Fruit fly (Drosophila melanogaster) whole organism, prepupa: Measurements from ENCODE around the gene CG14014.

Source experiments
- Blimp-1 ChIP-seq: fragments of 200-800 bp; sonication (Bioruptor generic); optimal IDR thresholded peaks from 3 replicates; lab custom pipeline; 2017; ENCODE audit warnings: missing biosample characterization, missing genetic modification characterization, mild to moderate bottlenecking, moderate library complexity, missing genetic modification reagents
- CG10669 ChIP-seq: fragments of 200-800 bp; sonication (Bioruptor generic); optimal IDR thresholded peaks from 3 replicates; lab custom pipeline; 2018; ENCODE audit warnings: missing biosample characterization, mild to moderate bottlenecking, missing genetic modification characterization, moderate library complexity
- CG11294 ChIP-seq: fragments of 200-800 bp; sonication (Bioruptor generic); IDR thresholded peaks from 2 replicates; pipeline ENCODE4 v1.3.6; 2022; ENCODE audit warnings: missing biosample characterization, missing genetic modification characterization
- CG11902 ChIP-seq: fragments of 200-800 bp; sonication (Bioruptor generic); optimal IDR thresholded peaks from 3 replicates; lab custom pipeline; 2016; ENCODE audit warnings: missing biosample characterization, missing genetic modification characterization
- CG16779 ChIP-seq: fragments of 200-800 bp; sonication (Bioruptor generic); optimal IDR thresholded peaks from 3 replicates; lab custom pipeline; 2017; ENCODE audit warnings: missing biosample characterization, mild to moderate bottlenecking, missing genetic modification characterization
- CG32006 ChIP-seq: fragments of 200-800 bp; sonication (Bioruptor generic); optimal IDR thresholded peaks from 3 replicates; lab custom pipeline; 2017; ENCODE audit warnings: missing biosample characterization, mild to moderate bottlenecking, missing genetic modification characterization
- CG34406 ChIP-seq: fragments of 200-800 bp; sonication (Bioruptor generic); optimal IDR thresholded peaks from 3 replicates; lab custom pipeline; 2016; ENCODE audit warnings: missing biosample characterization, missing genetic modification characterization
- CG4318 ChIP-seq: fragments of 200-800 bp; sonication (Bioruptor generic); optimal IDR thresholded peaks from 3 replicates; lab custom pipeline; 2017; ENCODE audit warnings: missing biosample characterization, mild to moderate bottlenecking, missing genetic modification characterization
- CG6163 ChIP-seq: fragments of 200-800 bp; sonication (Bioruptor generic); IDR thresholded peaks from 3 replicates; pipeline ENCODE4 v1.3.6; 2022; ENCODE audit warnings: missing biosample characterization, missing genetic modification characterization
- CG6276 ChIP-seq: fragments of 200-800 bp; sonication (Bioruptor generic); optimal IDR thresholded peaks from 2 replicates; lab custom pipeline; 2017; ENCODE audit warnings: missing biosample characterization, mild to moderate bottlenecking, missing genetic modification characterization
- CG6792 ChIP-seq: fragments of 200-800 bp; sonication (Bioruptor generic); optimal IDR thresholded peaks from 3 replicates; lab custom pipeline; 2016; ENCODE audit warnings: missing biosample characterization, missing genetic modification characterization
- CG6854 ChIP-seq: fragments of 200-800 bp; sonication (Bioruptor generic); optimal IDR thresholded peaks from 2 replicates; lab custom pipeline; 2017; ENCODE audit warnings: missing biosample characterization, mild to moderate bottlenecking, missing genetic modification characterization
- CG8119 ChIP-seq: fragments of 200-800 bp; sonication (Bioruptor generic); IDR thresholded peaks from 3 replicates; pipeline ENCODE4 v1.3.6; 2022; ENCODE audit warnings: missing biosample characterization, missing genetic modification characterization
- CG8632 ChIP-seq: fragments of 200-800 bp; sonication (Bioruptor generic); optimal IDR thresholded peaks from 3 replicates; lab custom pipeline; 2016; ENCODE audit warnings: missing biosample characterization, missing genetic modification characterization
- CG9139 ChIP-seq: fragments of 200-800 bp; sonication (Bioruptor generic); optimal IDR thresholded peaks from 3 replicates; lab custom pipeline; 2017; ENCODE audit warnings: missing biosample characterization, mild to moderate bottlenecking, missing genetic modification characterization
- Eip75B ChIP-seq: fragments of 200-800 bp; sonication (Bioruptor generic); optimal IDR thresholded peaks from 3 replicates; lab custom pipeline; 2016; ENCODE audit warnings: missing biosample characterization, missing genetic modification characterization
- Eip78C ChIP-seq: fragments of 200-800 bp; sonication (Bioruptor generic); peaks from one replicate; lab custom pipeline; 2016; ENCODE audit warnings: missing biosample characterization, missing genetic modification characterization
- Eip93F ChIP-seq: fragments of 200-800 bp; sonication (Bioruptor generic); optimal IDR thresholded peaks from 2 replicates; lab custom pipeline; 2016; ENCODE audit warnings: missing biosample characterization, mild to moderate bottlenecking, missing genetic modification characterization
- Gug ChIP-seq: fragments of 200-800 bp; sonication (Bioruptor generic); IDR thresholded peaks from 2 replicates; pipeline ENCODE4 v1.3.6; 2022; ENCODE audit warnings: missing biosample characterization, missing genetic modification characterization
- Hr39 ChIP-seq: fragments of 200-800 bp; sonication (Bioruptor generic); optimal IDR thresholded peaks from 2 replicates; lab custom pipeline; 2016; ENCODE audit warnings: missing biosample characterization, missing genetic modification characterization
- Hr4 ChIP-seq: fragments of 200-800 bp; sonication (Bioruptor generic); optimal IDR thresholded peaks from 3 replicates; lab custom pipeline; 2016; ENCODE audit warnings: missing biosample characterization, missing genetic modification characterization
- Met ChIP-seq: fragments of 200-800 bp; sonication (Bioruptor generic); optimal IDR thresholded peaks from 3 replicates; lab custom pipeline; 2016; ENCODE audit warnings: missing biosample characterization, missing genetic modification characterization
- OdsH ChIP-seq: fragments of 200-800 bp; sonication (Bioruptor generic); optimal IDR thresholded peaks from 3 replicates; lab custom pipeline; 2016; ENCODE audit warnings: missing biosample characterization, missing genetic modification characterization
- Smox ChIP-seq: fragments of 200-800 bp; sonication (Bioruptor generic); optimal IDR thresholded peaks from 3 replicates; lab custom pipeline; 2016; ENCODE audit warnings: missing biosample characterization, missing genetic modification characterization
- Sox15 ChIP-seq: fragments of 200-800 bp; sonication (Bioruptor generic); optimal IDR thresholded peaks from 3 replicates; lab custom pipeline; 2016; ENCODE audit warnings: missing biosample characterization, missing genetic modification characterization
- acj6 ChIP-seq: fragments of 200-800 bp; sonication (Bioruptor generic); optimal IDR thresholded peaks from 3 replicates; lab custom pipeline; 2016; ENCODE audit warnings: missing biosample characterization, missing genetic modification characterization
- cyc ChIP-seq: fragments of 200-800 bp; sonication (Bioruptor generic); optimal IDR thresholded peaks from 3 replicates; lab custom pipeline; 2016; ENCODE audit warnings: missing biosample characterization, missing genetic modification characterization
- dac ChIP-seq: fragments of 200-800 bp; sonication (Bioruptor generic); optimal IDR thresholded peaks from 2 replicates; lab custom pipeline; 2017; ENCODE audit warnings: missing biosample characterization, mild to moderate bottlenecking, missing genetic modification characterization
- dsx ChIP-seq: fragments of 200-800 bp; optimal IDR thresholded peaks from 3 replicates; lab custom pipeline; 2019; ENCODE audit warnings: missing biosample characterization, mild to moderate bottlenecking, missing genetic modification characterization, moderate library complexity; ENCODE audit not compliant: poor library complexity, severe bottlenecking
- eg ChIP-seq: fragments of 200-800 bp; sonication (Bioruptor generic); IDR thresholded peaks from 3 replicates; pipeline ENCODE4 v1.3.6; 2022; ENCODE audit warnings: missing biosample characterization, missing genetic modification characterization
- esn ChIP-seq: fragments of 200-800 bp; sonication (Bioruptor generic); optimal IDR thresholded peaks from 2 replicates; lab custom pipeline; 2016; ENCODE audit warnings: missing biosample characterization, mild to moderate bottlenecking, missing genetic modification characterization, moderate library complexity
- fd59A ChIP-seq: fragments of 200-800 bp; sonication (Bioruptor generic); optimal IDR thresholded peaks from 2 replicates; lab custom pipeline; 2017; ENCODE audit warnings: missing biosample characterization, mild to moderate bottlenecking, missing genetic modification characterization, missing genetic modification reagents
- fd85E ChIP-seq: fragments of 200-800 bp; sonication (Bioruptor generic); optimal IDR thresholded peaks from 3 replicates; lab custom pipeline; 2016; ENCODE audit warnings: missing biosample characterization, missing genetic modification characterization
- fkh ChIP-seq: fragments of 200-800 bp; sonication (Bioruptor generic); optimal IDR thresholded peaks from 3 replicates; lab custom pipeline; 2017; ENCODE audit warnings: missing biosample characterization, mild to moderate bottlenecking, missing genetic modification characterization, moderate library complexity
- net ChIP-seq: fragments of 200-800 bp; sonication (Bioruptor generic); optimal IDR thresholded peaks from 3 replicates; lab custom pipeline; 2016; ENCODE audit warnings: missing biosample characterization, missing genetic modification characterization
- salr ChIP-seq, 2 experiments: fragments of 200-800 bp; sonication (Bioruptor generic); optimal IDR thresholded peaks; 3 replicates each; lab custom pipeline; 2016 to 2018; ENCODE audit warnings: missing biosample characterization in 2 of 2, missing genetic modification characterization in 2 of 2, mild to moderate bottlenecking in 1 of 2
- ss ChIP-seq, 2 experiments: fragments of 200-800 bp; sonication (Bioruptor generic); optimal IDR thresholded peaks; 2 replicates in 1 of 2; 3 replicates in 1 of 2; lab custom pipeline; 2017 to 2018; ENCODE audit warnings: mild to moderate bottlenecking in 2 of 2, missing biosample characterization in 2 of 2, missing genetic modification characterization in 2 of 2, moderate library complexity in 1 of 2
- topi ChIP-seq: fragments of 200-800 bp; sonication (Bioruptor generic); optimal IDR thresholded peaks from 3 replicates; lab custom pipeline; 2016; ENCODE audit warnings: missing biosample characterization, missing genetic modification characterization

The CG14014 gene

dm6 chr2L:5501335-5501734 lies 49.3 kb downstream of the CG14014 start (continued):
- TF ChIP-seq CG11294 (GFP tag; lab: Robert Waterston, UW) (no peak), eg (GFP tag; lab: Robert Waterston, UW) (no peak), cyc (peak; percentile 61), Gug (GFP tag; lab: Robert Waterston, UW) (no peak), Eip75B (GFP tag; lab: Kevin White, UChicago) (peak; percentile 75), acj6 (peak; percentile 58), ss (GFP tag; optimal IDR thresholded peaks at IDR 0.05; lab: Kevin White, UChicago) (peak; percentile 44 to 50), net (GFP tag; lab: Kevin White, UChicago) (peak; percentile 44), CG8119 (0 out of 3 replicates have a peak, but pooled peaks have one; percentile 28), Smox (GFP tag; lab: Kevin White, UChicago) (peak; percentile 75), CG6163 (no peak), CG10669 (GFP tag; lab: Kevin White, UChicago) (peak; percentile 46), Eip78C (GFP tag; lab: Kevin White, UChicago) (peak; percentile 87), dac (GFP tag; lab: Kevin White, UChicago) (no peak), CG34406 (peak; percentile 65), fkh (no peak), esn (GFP tag; lab: Kevin White, UChicago) (peak; percentile 84), CG16779 (peak; percentile 12), CG8632 (GFP tag; lab: Kevin White, UChicago) (peak; percentile 56), Eip93F (GFP tag; lab: Kevin White, UChicago) (peak; percentile 35), fd85E (GFP tag; lab: Kevin White, UChicago) (no peak), Sox15 (GFP tag; lab: Kevin White, UChicago) (peak; percentile 14), CG6276 (GFP tag; lab: Kevin White, UChicago) (no peak), Hr4 (peak; percentile 24), fd59A (GFP tag; lab: Kevin White, UChicago) (peak; percentile 55), Blimp-1 (GFP tag; lab: Kevin White, UChicago) (peak; percentile 48), Met (peak; percentile 82), salr (GFP tag; optimal IDR thresholded peaks at IDR 0.05; lab: Kevin White, UChicago) (peak in 1 of 2 experiments; percentile 33), Hr39 (GFP tag; lab: Kevin White, UChicago) (peak; percentile 41), CG4318 (GFP tag; lab: Kevin White, UChicago) (no peak), CG6854 (GFP tag; lab: Kevin White, UChicago) (peak; percentile 47), topi (GFP tag; lab: Kevin White, UChicago) (peak; percentile 67), CG32006 (GFP tag; lab: Kevin White, UChicago) (peak; percentile 53), CG9139 (peak; percentile 43), dsx (GFP tag; lab: Kevin White, UChicago) (peak; percentile 63), CG6792 (GFP tag; lab: Kevin White, UChicago) (peak; percentile 57), OdsH (GFP tag; lab: Kevin White, UChicago) (peak; percentile 42), CG11902 (GFP tag; lab: Kevin White, UChicago) (no peak)
- TF ChIP-seq, all 60 proteins: peak for 46
